Worm (Caenorhabditis elegans) whole organism, L4 larva: ENCODE measurements around the gene bath-1.
A peak's percentile ranks its signal among the peaks of the same experiment; 100 is the strongest.

Source experiments
- D1046.2 ChIP-seq: fragments of 200-800 bp; sonication (Bioruptor generic); IDR thresholded peaks from 2 replicates; pipeline ENCODE4 v1.3.6; 2022; ENCODE audit warnings: missing genetic modification characterization, missing compliant biosample characterization
- F37D6.2 ChIP-seq: sonication (generic microtip); optimal IDR thresholded peaks from 2 replicates; lab custom pipeline; 2016; ENCODE audit warnings: mild to moderate bottlenecking, missing genetic modification characterization, missing compliant biosample characterization
- R02D3.7 ChIP-seq: fragments of 150-350 bp; sonication (generic microtip); optimal IDR thresholded peaks from 3 replicates; lab custom pipeline; 2014; ENCODE audit warnings: missing biosample characterization, missing genetic modification characterization
- T20F7.1 ChIP-seq: fragments of 200-800 bp; sonication (Bioruptor generic); optimal IDR thresholded peaks from 2 replicates; lab custom pipeline; 2018; ENCODE audit warnings: mild to moderate bottlenecking, missing genetic modification characterization, missing compliant biosample characterization
- T26A8.4 ChIP-seq: fragments of 200-800 bp; sonication (Bioruptor generic); IDR thresholded peaks from 2 replicates; pipeline ENCODE4 v1.3.6; 2022; ENCODE audit warnings: missing genetic modification characterization, missing compliant biosample characterization
- aha-1 ChIP-seq: fragments of 150-350 bp; peaks from one replicate; lab custom pipeline; 2014; ENCODE audit warnings: missing biosample characterization, missing genetic modification characterization
- arid-1 ChIP-seq: fragments of 200-800 bp; sonication (Bioruptor generic); conservative IDR thresholded peaks from 2 replicates; pipeline ENCODE4 v1.3.6; 2022; ENCODE audit warnings: missing genetic modification reagents, missing genetic modification characterization, missing compliant biosample characterization
- attf-4 ChIP-seq: sonication (generic microtip); optimal IDR thresholded peaks from 3 replicates; lab custom pipeline; 2017; ENCODE audit warnings: missing biosample characterization, missing genetic modification characterization
- ceh-20 ChIP-seq: fragments of 200-800 bp; sonication (Bioruptor generic); IDR thresholded peaks from 2 replicates; pipeline ENCODE4 v1.3.6; 2022; ENCODE audit warnings: missing genetic modification reagents, missing genetic modification characterization, missing compliant biosample characterization
- ceh-28 ChIP-seq: fragments of 150-350 bp; optimal IDR thresholded peaks from 2 replicates; lab custom pipeline; 2014; ENCODE audit warnings: missing biosample characterization, missing genetic modification reagents, missing genetic modification characterization
- ceh-44 ChIP-seq: fragments of 200-800 bp; sonication (Bioruptor generic); IDR thresholded peaks from 2 replicates; pipeline ENCODE4 v1.3.6; 2022; ENCODE audit warnings: missing genetic modification reagents, missing genetic modification characterization, missing compliant biosample characterization
- ces-1 ChIP-seq: fragments of 150-350 bp; sonication (generic microtip); optimal IDR thresholded peaks from 4 replicates; lab custom pipeline; 2014; ENCODE audit warnings: missing biosample characterization, missing genetic modification reagents, missing genetic modification characterization
- dmd-6 ChIP-seq: fragments of 200-800 bp; sonication (Bioruptor generic); IDR thresholded peaks from 2 replicates; pipeline ENCODE4 v1.3.6; 2022; ENCODE audit warnings: missing genetic modification reagents, missing genetic modification characterization, missing compliant biosample characterization
- dmd-9 ChIP-seq: fragments of 200-800 bp; sonication (Bioruptor generic); IDR thresholded peaks from 2 replicates; pipeline ENCODE4 v1.3.6; 2022; ENCODE audit warnings: missing genetic modification reagents, missing genetic modification characterization, missing compliant biosample characterization
- dpl-1 ChIP-seq: fragments of 150-350 bp; optimal IDR thresholded peaks from 2 replicates; lab custom pipeline; 2014; ENCODE audit warnings: missing biosample characterization, missing genetic modification reagents, missing genetic modification characterization
- lin-38 ChIP-seq: fragments of 200-800 bp; sonication (Bioruptor generic); IDR thresholded peaks from 2 replicates; pipeline ENCODE4 v1.3.6; 2022; ENCODE audit warnings: missing genetic modification reagents, missing genetic modification characterization, missing compliant biosample characterization
- madf-9 ChIP-seq: fragments of 200-800 bp; sonication (Bioruptor generic); conservative IDR thresholded peaks from 2 replicates; pipeline ENCODE4 v1.3.6; 2022; ENCODE audit warnings: missing genetic modification reagents, missing genetic modification characterization, missing compliant biosample characterization
- mdt-29 ChIP-seq: fragments of 200-800 bp; sonication (Bioruptor generic); IDR thresholded peaks from 2 replicates; pipeline ENCODE4 v1.3.6; 2022; ENCODE audit warnings: missing genetic modification reagents, missing genetic modification characterization, missing compliant biosample characterization
- mep-1 ChIP-seq: fragments of 150-350 bp; sonication (generic microtip); optimal IDR thresholded peaks from 3 replicates; lab custom pipeline; 2014; ENCODE audit warnings: missing biosample characterization, missing genetic modification characterization
- nhr-11 ChIP-seq: fragments of 150-350 bp; optimal IDR thresholded peaks from 2 replicates; lab custom pipeline; 2014; ENCODE audit warnings: missing biosample characterization, missing genetic modification characterization
- nhr-25 ChIP-seq: sonication (generic microtip); optimal IDR thresholded peaks from 2 replicates; lab custom pipeline; 2017; ENCODE audit warnings: missing genetic modification characterization, mild to moderate bottlenecking, missing compliant biosample characterization, antibody characterized with exemption, moderate library complexity, borderline replicate concordance; ENCODE audit not compliant: insufficient read depth
- nhr-41 ChIP-seq: fragments of 200-800 bp; sonication (Bioruptor generic); IDR thresholded peaks from 2 replicates; pipeline ENCODE4 v1.3.6; 2022; ENCODE audit warnings: missing genetic modification reagents, missing genetic modification characterization, missing compliant biosample characterization
- pha-4 ChIP-seq, 2 experiments: fragments of 150-350 bp in 1 of 2; fragments of 200-800 bp in 1 of 2; sonication (Bioruptor generic) in 1 of 2; IDR thresholded peaks in 1 of 2; optimal IDR thresholded peaks in 1 of 2; 2 replicates each; pipeline versions ENCODE4 v1.3.6 to Lab custom; 2014 to 2022; ENCODE audit warnings: missing genetic modification characterization in 2 of 2, missing genetic modification reagents in 2 of 2, missing biosample characterization in 1 of 2, missing compliant biosample characterization in 1 of 2
- pqm-1 ChIP-seq: sonication (generic microtip); optimal IDR thresholded peaks from 2 replicates; lab custom pipeline; 2017; ENCODE audit warnings: missing biosample characterization, missing genetic modification characterization
- saeg-2 ChIP-seq: fragments of 200-800 bp; sonication (Bioruptor generic); IDR thresholded peaks from 2 replicates; pipeline ENCODE4 v1.3.6; 2022; ENCODE audit warnings: missing genetic modification reagents, missing genetic modification characterization, missing compliant biosample characterization
- sdz-12 ChIP-seq: fragments of 200-800 bp; sonication (Bioruptor generic); optimal IDR thresholded peaks from 2 replicates; lab custom pipeline; 2018; ENCODE audit warnings: mild to moderate bottlenecking, missing genetic modification characterization, missing compliant biosample characterization
- set-16 ChIP-seq: fragments of 200-800 bp; sonication (Bioruptor generic); IDR thresholded peaks from 2 replicates; pipeline ENCODE4 v1.3.6; 2022; ENCODE audit warnings: missing genetic modification reagents, missing genetic modification characterization, missing compliant biosample characterization
- skn-1 ChIP-seq: fragments of 150-350 bp; optimal IDR thresholded peaks from 2 replicates; lab custom pipeline; 2014; ENCODE audit warnings: missing biosample characterization, missing genetic modification characterization
- snpc-1.2 ChIP-seq: fragments of 200-800 bp; sonication (Bioruptor generic); IDR thresholded peaks from 2 replicates; pipeline ENCODE4 v1.3.6; 2022; ENCODE audit warnings: missing genetic modification reagents, missing genetic modification characterization, missing compliant biosample characterization
- spr-3 ChIP-seq: fragments of 200-800 bp; sonication (Bioruptor generic); optimal IDR thresholded peaks from 2 replicates; lab custom pipeline; 2018; ENCODE audit warnings: mild to moderate bottlenecking, missing genetic modification characterization, missing compliant biosample characterization
- tra-1 ChIP-seq: fragments of 200-800 bp; sonication (Bioruptor generic); IDR thresholded peaks from 2 replicates; pipeline ENCODE4 v1.3.6; 2022; ENCODE audit warnings: missing genetic modification reagents, missing genetic modification characterization, missing compliant biosample characterization
- unc-39 ChIP-seq: sonication (generic microtip); optimal IDR thresholded peaks from 2 replicates; lab custom pipeline; 2017; ENCODE audit warnings: missing biosample characterization, missing genetic modification characterization
- zag-1 ChIP-seq: fragments of 150-350 bp; optimal IDR thresholded peaks from 2 replicates; lab custom pipeline; 2014; ENCODE audit warnings: missing biosample characterization, missing genetic modification characterization
- zip-11 ChIP-seq: fragments of 200-800 bp; sonication (Bioruptor generic); IDR thresholded peaks from 2 replicates; pipeline ENCODE4 v1.3.6; 2022; ENCODE audit warnings: missing genetic modification characterization, missing compliant biosample characterization
- zip-2 ChIP-seq: fragments of 150-350 bp; optimal IDR thresholded peaks from 2 replicates; lab custom pipeline; 2014; ENCODE audit warnings: missing biosample characterization, missing genetic modification characterization

Gene bath-1

ce11 chrII:2045505-2045904, 16.9 kb upstream of the bath-1 start, which contains the start of gene bath-24:
TSS of gene bath-24 (minus strand) at chrII:2045605.
- TF ChIP-seq arid-1 (GFP tag; lab: Robert Waterston, UW) (no peak), T20F7.1 (GFP tag; lab: Kevin White, UChicago) (no peak), set-16 (no peak), zip-11 (no peak), sdz-12 (GFP tag; lab: Kevin White, UChicago) (no peak), nhr-25 (tag; lab: Kevin White, UChicago) (no peak), T26A8.4 (GFP tag; lab: Robert Waterston, UW) (no peak), F37D6.2 (no peak), saeg-2 (GFP tag; lab: Robert Waterston, UW) (no peak), R02D3.7 (tag; lab: Kevin White, UChicago) (no peak), zip-2 (tag; lab: Kevin White, UChicago) (no peak), pqm-1 (tag; lab: Kevin White, UChicago) (no peak), skn-1 (tag; lab: Kevin White, UChicago) (no peak), ceh-20 (GFP tag; lab: Robert Waterston, UW) (no peak), tra-1 (no peak)

ce11 chrII:2042447-2042846, 13.8 kb upstream of the bath-1 start, which contains the start of gene bath-20:
TSS of gene bath-20 (minus strand) at chrII:2042547.
- TF ChIP-seq nhr-41 (GFP tag; lab: Robert Waterston, UW) (no peak), attf-4 (tag; lab: Kevin White, UChicago) (no peak), mep-1 (tag; lab: Kevin White, UChicago) (no peak), mdt-29 (GFP tag; lab: Robert Waterston, UW) (no peak), snpc-1.2 (GFP tag; lab: Robert Waterston, UW) (no peak), ceh-20 (GFP tag; lab: Robert Waterston, UW) (no peak), madf-9 (no peak), zip-11 (no peak), ceh-28 (no peak), ceh-44 (GFP tag; lab: Robert Waterston, UW) (no peak)

ce11 chrII:2039288-2039687, 10.7 kb upstream of the bath-1 start, which contains the start of gene bath-19:
TSS of gene bath-19 (minus strand) at chrII:2039388.
- TF ChIP-seq nhr-11 (tag; lab: Kevin White, UChicago): no peak
- no peak for TF ChIP-seq D1046.2 (GFP tag; lab: Robert Waterston, UW)
- no peak for TF ChIP-seq dmd-6
- no peak for TF ChIP-seq zip-11
- TF ChIP-seq zag-1 (tag; lab: Kevin White, UChicago): no peak
- no peak for TF ChIP-seq unc-39 (tag; lab: Kevin White, UChicago)

ce11 chrII:2033286-2033685, 4.7 kb upstream of the bath-1 start, which contains the start of gene F59H6.14:
TSS of gene F59H6.14 (plus strand) at chrII:2033586.
- TF ChIP-seq pha-4 (GFP tag; IDR thresholded peaks at IDR 0.05; lab: Robert Waterston, UW) (no peak), pha-4 (tag; optimal IDR thresholded peaks at IDR 0.05; lab: Kevin White, UChicago) (no peak), spr-3 (GFP tag; lab: Kevin White, UChicago) (no peak), ceh-28 (no peak), ces-1 (GFP tag; lab: Kevin White, UChicago) (no peak), dmd-9 (GFP tag; lab: Robert Waterston, UW) (no peak), ceh-20 (GFP tag; lab: Robert Waterston, UW) (no peak), mep-1 (tag; lab: Kevin White, UChicago) (no peak), arid-1 (GFP tag; lab: Robert Waterston, UW) (no peak)

ce11 chrII:2032282-2032681, 3.7 kb upstream of the bath-1 start, which contains the start of gene btb-4:
TSS of gene btb-4 (plus strand) at chrII:2032316.
- peak; percentile 24 for TF ChIP-seq dpl-1 (GFP tag; lab: Kevin White, UChicago)
- peak; percentile 68 for TF ChIP-seq lin-38 (GFP tag; lab: Robert Waterston, UW)
- peak; percentile 3 for TF ChIP-seq aha-1 (tag; lab: Kevin White, UChicago)
